Worm (Caenorhabditis elegans) whole organism, young adult: ENCODE measurements around the gene Y53G8AM.4.

ENCODE experiments used
- B0336.3 ChIP-seq: fragments of 200-800 bp; sonication (Bioruptor generic); IDR thresholded peaks from 2 replicates; pipeline ENCODE4 v1.3.6; 2022; ENCODE audit warnings: missing genetic modification characterization, missing compliant biosample characterization
- C06A6.2 ChIP-seq: fragments of 200-800 bp; sonication (Bioruptor generic); conservative IDR thresholded peaks from 2 replicates; pipeline ENCODE4 v1.3.6; 2022; ENCODE audit warnings: missing genetic modification characterization, missing compliant biosample characterization
- C17E4.6 ChIP-seq: fragments of 200-800 bp; sonication (Bioruptor generic); IDR thresholded peaks from 2 replicates; pipeline ENCODE4 v1.3.6; 2022; ENCODE audit warnings: missing genetic modification reagents, missing genetic modification characterization, missing compliant biosample characterization
- F22D6.2 ChIP-seq: sonication (generic microtip); optimal IDR thresholded peaks from 2 replicates; lab custom pipeline; 2016; ENCODE audit warnings: mild to moderate bottlenecking, missing genetic modification characterization, missing compliant biosample characterization
- F52B5.7 ChIP-seq: sonication (generic microtip); optimal IDR thresholded peaks from 2 replicates; lab custom pipeline; 2016; ENCODE audit warnings: mild to moderate bottlenecking, missing genetic modification characterization, missing compliant biosample characterization
- K11D2.4 ChIP-seq: fragments of 200-800 bp; sonication (Bioruptor generic); IDR thresholded peaks from 2 replicates; pipeline ENCODE4 v1.3.6; 2022; ENCODE audit warnings: missing genetic modification reagents, missing genetic modification characterization, missing compliant biosample characterization
- K12H6.12 ChIP-seq: fragments of 200-800 bp; sonication (Bioruptor generic); optimal IDR thresholded peaks from 2 replicates; lab custom pipeline; 2018; ENCODE audit warnings: mild to moderate bottlenecking, missing genetic modification characterization, missing compliant biosample characterization
- T07F8.4 ChIP-seq: sonication (generic microtip); optimal IDR thresholded peaks from 2 replicates; lab custom pipeline; 2016; ENCODE audit warnings: mild to moderate bottlenecking, missing genetic modification characterization, moderate library complexity, missing compliant biosample characterization
- Y53F4B.3 ChIP-seq: fragments of 200-800 bp; sonication (Bioruptor generic); IDR thresholded peaks from 2 replicates; pipeline ENCODE4 v1.3.6; 2022; ENCODE audit warnings: missing genetic modification reagents, missing genetic modification characterization, missing compliant biosample characterization
- Y56A3A.18 ChIP-seq: fragments of 200-800 bp; sonication (Bioruptor generic); IDR thresholded peaks from 2 replicates; pipeline ENCODE4 v1.3.6; 2022; ENCODE audit warnings: missing genetic modification reagents, missing genetic modification characterization, missing compliant biosample characterization
- Y79H2A.3 ChIP-seq: fragments of 200-800 bp; sonication (Bioruptor generic); conservative IDR thresholded peaks from 2 replicates; pipeline ENCODE4 v1.3.6; 2022; ENCODE audit warnings: missing genetic modification reagents, missing genetic modification characterization, missing compliant biosample characterization
- aptf-3 ChIP-seq: fragments of 200-800 bp; sonication (Bioruptor generic); IDR thresholded peaks from 2 replicates; pipeline ENCODE4 v1.3.6; 2022; ENCODE audit warnings: missing genetic modification characterization, missing compliant biosample characterization
- atf-7 ChIP-seq: sonication (generic microtip); optimal IDR thresholded peaks from 2 replicates; lab custom pipeline; 2017; ENCODE audit warnings: mild to moderate bottlenecking, missing genetic modification characterization, missing compliant biosample characterization
- attf-5 ChIP-seq: fragments of 200-800 bp; sonication (Bioruptor generic); optimal IDR thresholded peaks from 2 replicates; lab custom pipeline; 2018; ENCODE audit warnings: mild to moderate bottlenecking, missing genetic modification characterization, missing compliant biosample characterization
- cebp-1 ChIP-seq, 2 experiments: fragments of 200-800 bp in 1 of 2; sonication (Bioruptor generic) in 1 of 2; sonication (generic microtip) in 1 of 2; IDR thresholded peaks in 1 of 2; optimal IDR thresholded peaks in 1 of 2; 2 replicates each; pipeline versions ENCODE4 v1.3.6 to Lab custom; 2017 to 2022; ENCODE audit warnings: missing compliant biosample characterization in 2 of 2, missing genetic modification characterization in 2 of 2, mild to moderate bottlenecking in 1 of 2, missing genetic modification reagents in 1 of 2, moderate library complexity in 1 of 2
- ceh-27 ChIP-seq: fragments of 200-800 bp; sonication (Bioruptor generic); optimal IDR thresholded peaks from 2 replicates; lab custom pipeline; 2018; ENCODE audit warnings: mild to moderate bottlenecking, missing genetic modification characterization, moderate library complexity, missing compliant biosample characterization
- ceh-79 ChIP-seq: sonication (generic microtip); optimal IDR thresholded peaks from 2 replicates; lab custom pipeline; 2017; ENCODE audit warnings: mild to moderate bottlenecking, missing genetic modification characterization, missing compliant biosample characterization
- chd-7 ChIP-seq: sonication (generic microtip); optimal IDR thresholded peaks from 2 replicates; lab custom pipeline; 2016; ENCODE audit warnings: mild to moderate bottlenecking, missing genetic modification characterization, moderate library complexity, missing compliant biosample characterization
- dox-1 ChIP-seq: fragments of 200-800 bp; sonication (Bioruptor generic); IDR thresholded peaks from 2 replicates; pipeline ENCODE4 v1.3.6; 2022; ENCODE audit warnings: missing genetic modification reagents, missing genetic modification characterization, missing compliant biosample characterization
- dpl-1 ChIP-seq: fragments of 150-350 bp; optimal IDR thresholded peaks from 2 replicates; lab custom pipeline; 2014; ENCODE audit warnings: missing biosample characterization, missing genetic modification reagents, missing genetic modification characterization
- egrh-3 ChIP-seq: fragments of 200-800 bp; sonication (Bioruptor generic); IDR thresholded peaks from 2 replicates; pipeline ENCODE4 v1.3.6; 2022; ENCODE audit warnings: missing genetic modification reagents, missing genetic modification characterization, missing compliant biosample characterization
- ets-4 ChIP-seq: fragments of 200-800 bp; sonication (Bioruptor generic); optimal IDR thresholded peaks from 2 replicates; lab custom pipeline; 2018; ENCODE audit warnings: mild to moderate bottlenecking, missing genetic modification characterization, missing compliant biosample characterization
- gei-17 ChIP-seq: fragments of 200-800 bp; sonication (Bioruptor generic); optimal IDR thresholded peaks from 2 replicates; lab custom pipeline; 2018; ENCODE audit warnings: mild to moderate bottlenecking, missing genetic modification characterization, missing compliant biosample characterization
- hmg-1.2 ChIP-seq: fragments of 200-800 bp; sonication (Bioruptor generic); IDR thresholded peaks from 2 replicates; pipeline ENCODE4 v1.3.6; 2022; ENCODE audit warnings: missing genetic modification reagents, missing genetic modification characterization, missing compliant biosample characterization
- hmg-20 ChIP-seq: fragments of 200-800 bp; sonication (Bioruptor generic); IDR thresholded peaks from 2 replicates; pipeline ENCODE4 v1.3.6; 2022; ENCODE audit warnings: missing genetic modification reagents, missing genetic modification characterization, missing compliant biosample characterization
- hsf-1 ChIP-seq: fragments of 200-800 bp; sonication (Bioruptor generic); IDR thresholded peaks from 2 replicates; pipeline ENCODE4 v1.3.6; 2022; ENCODE audit warnings: missing genetic modification reagents, missing genetic modification characterization, missing compliant biosample characterization
- lin-26 ChIP-seq: fragments of 200-800 bp; sonication (Bioruptor generic); IDR thresholded peaks from 2 replicates; pipeline ENCODE4 v1.3.6; 2022; ENCODE audit warnings: missing genetic modification reagents, missing genetic modification characterization, missing compliant biosample characterization
- lin-35 ChIP-seq, 3 experiments: fragments of 150-350 bp in 2 of 3; sonication (generic microtip) in 1 of 3; optimal IDR thresholded peaks; 2 replicates each; lab custom pipeline; 2014 to 2018; ENCODE audit warnings: missing biosample characterization in 3 of 3, missing genetic modification characterization in 3 of 3, missing genetic modification reagents in 3 of 3
- lin-40 ChIP-seq: sonication (generic microtip); optimal IDR thresholded peaks from 2 replicates; lab custom pipeline; 2016; ENCODE audit warnings: missing genetic modification characterization, mild to moderate bottlenecking, missing compliant biosample characterization, missing genotype, missing genetic modification reagents
- lin-54 ChIP-seq: fragments of 200-800 bp; sonication (Bioruptor generic); optimal IDR thresholded peaks from 2 replicates; lab custom pipeline; 2018; ENCODE audit warnings: mild to moderate bottlenecking, missing genetic modification characterization, missing compliant biosample characterization
- lsl-1 ChIP-seq: fragments of 200-800 bp; sonication (Bioruptor generic); optimal IDR thresholded peaks from 2 replicates; lab custom pipeline; 2018; ENCODE audit warnings: mild to moderate bottlenecking, missing genetic modification characterization, moderate library complexity, missing compliant biosample characterization
- mcd-1 ChIP-seq: fragments of 200-800 bp; sonication (Bioruptor generic); IDR thresholded peaks from 2 replicates; pipeline ENCODE4 v1.3.6; 2022; ENCODE audit warnings: missing genetic modification reagents, missing genetic modification characterization, missing compliant biosample characterization
- mxl-1 ChIP-seq: sonication (generic microtip); optimal IDR thresholded peaks from 2 replicates; lab custom pipeline; 2016; ENCODE audit warnings: missing genetic modification characterization, missing compliant biosample characterization
- nhr-27 ChIP-seq: fragments of 200-800 bp; sonication (Bioruptor generic); optimal IDR thresholded peaks from 2 replicates; lab custom pipeline; 2018; ENCODE audit warnings: mild to moderate bottlenecking, missing genetic modification characterization, moderate library complexity, missing compliant biosample characterization
- nhr-80 ChIP-seq: sonication (generic microtip); optimal IDR thresholded peaks from 2 replicates; lab custom pipeline; 2016; ENCODE audit warnings: missing genetic modification characterization, missing compliant biosample characterization
- repo-1 ChIP-seq: sonication (generic microtip); optimal IDR thresholded peaks from 2 replicates; lab custom pipeline; 2017; ENCODE audit warnings: mild to moderate bottlenecking, missing genetic modification characterization, missing compliant biosample characterization
- snpc-1.3 ChIP-seq: sonication (generic microtip); optimal IDR thresholded peaks from 2 replicates; lab custom pipeline; 2017; ENCODE audit warnings: missing genetic modification characterization, mild to moderate bottlenecking, missing compliant biosample characterization, antibody characterized with exemption, moderate library complexity, missing genotype, missing genetic modification reagents; ENCODE audit not compliant: insufficient read depth
- snpc-4 ChIP-seq, 5 experiments: fragments of 150-350 bp in 1 of 5; sonication (generic microtip) in 4 of 5; optimal IDR thresholded peaks; 2 replicates each; lab custom pipeline; 2014 to 2018; ENCODE audit warnings: missing genetic modification characterization in 5 of 5, missing biosample characterization in 3 of 5, antibody characterized with exemption in 2 of 5, mild to moderate bottlenecking in 2 of 5, missing compliant biosample characterization in 2 of 5, missing genotype in 2 of 5, moderate library complexity in 2 of 5, missing genetic modification reagents in 1 of 5
- somi-1 ChIP-seq: fragments of 200-800 bp; sonication (Bioruptor generic); optimal IDR thresholded peaks from 2 replicates; lab custom pipeline; 2018; ENCODE audit warnings: mild to moderate bottlenecking, missing genetic modification characterization, missing compliant biosample characterization
- tbp1 ChIP-seq: fragments of 200-800 bp; sonication (Bioruptor generic); optimal IDR thresholded peaks from 2 replicates; lab custom pipeline; 2018; ENCODE audit warnings: mild to moderate bottlenecking, missing genetic modification characterization, missing compliant biosample characterization
- tlf-1 ChIP-seq: fragments of 200-800 bp; sonication (Bioruptor generic); optimal IDR thresholded peaks from 2 replicates; lab custom pipeline; 2018; ENCODE audit warnings: mild to moderate bottlenecking, missing genetic modification characterization, missing compliant biosample characterization
- unc-130 ChIP-seq: sonication (generic microtip); optimal IDR thresholded peaks from 2 replicates; lab custom pipeline; 2016; ENCODE audit warnings: missing genetic modification reagents, missing genetic modification characterization, missing compliant biosample characterization
- zfh-2 ChIP-seq: fragments of 200-800 bp; sonication (Bioruptor generic); conservative IDR thresholded peaks from 2 replicates; pipeline ENCODE4 v1.3.6; 2022; ENCODE audit warnings: missing genetic modification reagents, missing genetic modification characterization, missing compliant biosample characterization
- ztf-22 ChIP-seq: fragments of 200-800 bp; sonication (Bioruptor generic); optimal IDR thresholded peaks from 2 replicates; lab custom pipeline; 2018; ENCODE audit warnings: mild to moderate bottlenecking, missing genetic modification characterization, moderate library complexity, missing compliant biosample characterization
- ztf-26 ChIP-seq: sonication (generic microtip); optimal IDR thresholded peaks from 2 replicates; lab custom pipeline; 2017; ENCODE audit warnings: missing genetic modification characterization, missing compliant biosample characterization
- ztf-3 ChIP-seq: fragments of 200-800 bp; sonication (Bioruptor generic); optimal IDR thresholded peaks from 2 replicates; lab custom pipeline; 2018; ENCODE audit warnings: mild to moderate bottlenecking, missing genetic modification characterization, missing compliant biosample characterization

Gene Y53G8AM.4

DNA sequence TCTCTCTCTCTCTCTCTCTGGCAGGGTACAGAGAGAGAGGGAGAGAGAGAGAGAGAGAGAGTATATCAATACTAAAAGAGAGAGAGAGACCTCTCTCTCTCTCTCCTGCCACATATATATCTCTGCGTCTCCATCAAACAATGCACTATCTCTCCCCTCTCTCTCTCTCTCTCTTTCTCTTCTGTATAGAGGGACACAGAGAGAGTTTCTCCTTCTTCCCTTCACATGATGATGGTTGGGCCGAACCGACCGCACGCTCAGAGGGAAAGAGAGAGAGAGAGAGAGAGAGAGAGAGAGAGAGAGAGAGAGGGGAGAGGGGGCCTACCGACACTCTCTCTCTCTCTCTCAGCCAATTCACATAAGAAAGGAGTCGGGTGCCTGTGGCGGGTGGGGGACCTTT, 16.2 kb upstream of the Y53G8AM.4 start:
- TF ChIP-seq ztf-26 (tag; lab: Kevin White, UChicago) = peak; percentile 83
- 0 out of 2 replicates have a peak, but pooled peaks have one; percentile 30 for TF ChIP-seq Y56A3A.18 (GFP tag; lab: Robert Waterston, UW)
- peak; percentile 68 for TF ChIP-seq B0336.3 (GFP tag; lab: Robert Waterston, UW)
- TF ChIP-seq lin-40 = peak; percentile 91
- TF ChIP-seq dpl-1 (GFP tag; lab: Kevin White, UChicago) = no peak
- TF ChIP-seq unc-130 (GFP tag; lab: Kevin White, UChicago) = no peak
- peak; percentile 46 for TF ChIP-seq K12H6.12
- TF ChIP-seq hmg-1.2 (GFP tag; lab: Robert Waterston, UW) = peak; percentile 86
- no peak for TF ChIP-seq C17E4.6 (GFP tag; lab: Robert Waterston, UW)
- peak; percentile 81 for TF ChIP-seq egrh-3 (GFP tag; lab: Robert Waterston, UW)
- TF ChIP-seq tbp1 (GFP tag; lab: Kevin White, UChicago) = peak; percentile 35
- no peak for TF ChIP-seq cebp-1 (GFP tag; IDR thresholded peaks at IDR 0.05; lab: Robert Waterston, UW)
- peak; percentile 73 for TF ChIP-seq cebp-1 (tag; optimal IDR thresholded peaks at IDR 0.05; lab: Kevin White, UChicago)
- no peak for TF ChIP-seq mcd-1 (GFP tag; lab: Robert Waterston, UW)
- TF ChIP-seq nhr-80 (tag; lab: Kevin White, UChicago) = peak; percentile 58
- TF ChIP-seq lsl-1 (GFP tag; lab: Kevin White, UChicago) = no peak
- TF ChIP-seq ztf-3 (GFP tag; lab: Kevin White, UChicago) = no peak
- TF ChIP-seq chd-7 (tag; lab: Kevin White, UChicago) = peak; percentile 53
- peak; percentile 5 for TF ChIP-seq atf-7 (tag; lab: Kevin White, UChicago)
- peak in 1 of 3 experiments; percentile 6 for TF ChIP-seq lin-35 (GFP tag; optimal IDR thresholded peaks at IDR 0.05; lab: Kevin White, UChicago)
- peak; percentile 96 for TF ChIP-seq zfh-2 (GFP tag; lab: Robert Waterston, UW)
- TF ChIP-seq attf-5 (GFP tag; lab: Kevin White, UChicago) = peak; percentile 35
- TF ChIP-seq lin-26 (GFP tag; lab: Robert Waterston, UW) = 0 out of 2 replicates have a peak, but pooled peaks have one; percentile 15
- peak; percentile 33 for TF ChIP-seq ceh-27
- no peak for TF ChIP-seq snpc-4 (GFP tag; optimal IDR thresholded peaks at IDR 0.05; lab: Kevin White, UChicago)
- no peak for TF ChIP-seq snpc-4 (tag; optimal IDR thresholded peaks at IDR 0.05; lab: Kevin White, UChicago)
- no peak for TF ChIP-seq aptf-3 (GFP tag; lab: Robert Waterston, UW)
- peak; percentile 15 for TF ChIP-seq ets-4 (GFP tag; lab: Kevin White, UChicago)
- TF ChIP-seq lin-54 (GFP tag; lab: Kevin White, UChicago) = peak; percentile 20
- peak; percentile 76 for TF ChIP-seq dox-1 (GFP tag; lab: Robert Waterston, UW)
- TF ChIP-seq repo-1 = peak; percentile 32
- peak; percentile 68; the same call in 1 of the 2 replicates for TF ChIP-seq K11D2.4
- peak; percentile 90 for TF ChIP-seq somi-1 (GFP tag; lab: Kevin White, UChicago)

ce11 chrIII:3266602-3267001, 11.1 kb upstream of the Y53G8AM.4 start, which contains the start of gene Y53G8AM.7:
Gene Y53G8AM.7 (minus strand): TSS chrIII:3266702.
- TF ChIP-seq F52B5.7 (tag; lab: Kevin White, UChicago) (no peak), nhr-80 (tag; lab: Kevin White, UChicago) (no peak), C06A6.2 (GFP tag; lab: Robert Waterston, UW) (no peak), gei-17 (GFP tag; lab: Kevin White, UChicago) (no peak), F22D6.2 (tag; lab: Kevin White, UChicago) (no peak), mxl-1 (tag; lab: Kevin White, UChicago) (no peak), hsf-1 (GFP tag; lab: Robert Waterston, UW) (no peak), snpc-1.3 (tag; lab: Kevin White, UChicago) (no peak), hmg-20 (GFP tag; lab: Robert Waterston, UW) (no peak), Y53F4B.3 (GFP tag; lab: Robert Waterston, UW) (no peak), C17E4.6 (GFP tag; lab: Robert Waterston, UW) (no peak), somi-1 (GFP tag; lab: Kevin White, UChicago) (no peak), tlf-1 (GFP tag; lab: Kevin White, UChicago) (no peak), ztf-22 (GFP tag; lab: Kevin White, UChicago) (no peak), cebp-1 (GFP tag; IDR thresholded peaks at IDR 0.05; lab: Robert Waterston, UW) (no peak), cebp-1 (tag; optimal IDR thresholded peaks at IDR 0.05; lab: Kevin White, UChicago) (no peak), ceh-79 (no peak), nhr-27 (no peak), Y79H2A.3 (no peak), K12H6.12 (no peak), T07F8.4 (tag; lab: Kevin White, UChicago) (no peak)
- TF ChIP-seq, all 124 proteins: peak for 0
